Worm (Caenorhabditis elegans) whole organism, L2 larva: ENCODE results near the gene fbxl-5.

Experiments
- ceh-82 ChIP-seq: fragments of 150-350 bp; optimal IDR thresholded peaks from 2 replicates; lab custom pipeline; 2014; ENCODE audit warnings: missing biosample characterization, missing genetic modification characterization
- elt-1 ChIP-seq: fragments of 150-350 bp; optimal IDR thresholded peaks from 2 replicates; lab custom pipeline; 2014; ENCODE audit warnings: missing biosample characterization, missing genetic modification characterization
- lin-39 ChIP-seq: fragments of 150-350 bp; optimal IDR thresholded peaks from 2 replicates; lab custom pipeline; 2014; ENCODE audit warnings: missing biosample characterization, missing genetic modification reagents, missing genetic modification characterization
- lsy-2 ChIP-seq, 2 experiments: fragments of 150-350 bp in 1 of 2; sonication (generic microtip) in 1 of 2; optimal IDR thresholded peaks; 2 replicates each; lab custom pipeline; 2014 to 2017; ENCODE audit warnings: missing biosample characterization in 2 of 2, missing genetic modification characterization in 2 of 2
- mdl-1 ChIP-seq, 2 experiments: fragments of 150-350 bp in 1 of 2; sonication (generic microtip) in 1 of 2; optimal IDR thresholded peaks; 2 replicates each; lab custom pipeline; 2017; ENCODE audit warnings: missing biosample characterization in 2 of 2, missing genetic modification characterization in 2 of 2
- nhr-21 ChIP-seq: fragments of 150-350 bp; optimal IDR thresholded peaks from 2 replicates; lab custom pipeline; 2014; ENCODE audit warnings: missing biosample characterization, missing genetic modification characterization
- skn-1 ChIP-seq: sonication (generic microtip); optimal IDR thresholded peaks from 2 replicates; lab custom pipeline; 2017; ENCODE audit warnings: missing biosample characterization, missing genetic modification characterization
- unc-55 ChIP-seq: fragments of 150-350 bp; sonication (generic microtip); optimal IDR thresholded peaks from 3 replicates; lab custom pipeline; 2014; ENCODE audit warnings: missing biosample characterization, missing genetic modification reagents, missing genetic modification characterization
- unc-62 ChIP-seq: fragments of 150-350 bp; optimal IDR thresholded peaks from 2 replicates; lab custom pipeline; 2014; ENCODE audit warnings: missing biosample characterization, missing genetic modification reagents, missing genetic modification characterization

- TF ChIP-seq unc-62 (GFP tag; lab: Kevin White, UChicago) (no peak), nhr-21 (no peak), lsy-2 (tag; optimal IDR thresholded peaks at IDR 0.05; lab: Kevin White, UChicago) (no peak), elt-1 (no peak), lin-39 (no peak), unc-55 (GFP tag; lab: Kevin White, UChicago) (no peak), skn-1 (no peak), ceh-82 (tag; lab: Kevin White, UChicago) (no peak), mdl-1 (tag; optimal IDR thresholded peaks at IDR 0.05; lab: Kevin White, UChicago) (no peak)
These were observed 5.4 kb downstream of the fbxl-5 start for ce11 chrV:7747987-7748607.
